Worm (Caenorhabditis elegans) whole organism, L3 larva: Measurements from ENCODE around the gene C42D4.3.

Source experiments
- ZK546.5 ChIP-seq: sonication (generic microtip); optimal IDR thresholded peaks from 2 replicates; lab custom pipeline; 2017; ENCODE audit warnings: missing biosample characterization, missing genetic modification characterization
- aly-2 ChIP-seq: fragments of 150-350 bp; optimal IDR thresholded peaks from 2 replicates; lab custom pipeline; 2014; ENCODE audit warnings: missing biosample characterization, missing genetic modification characterization
- ama-1 ChIP-seq: fragments of 150-350 bp; optimal IDR thresholded peaks from 2 replicates; lab custom pipeline; 2018
- daf-12 ChIP-seq: fragments of 150-350 bp; optimal IDR thresholded peaks from 2 replicates; lab custom pipeline; 2014; ENCODE audit warnings: missing biosample characterization, missing genetic modification reagents, missing genetic modification characterization
- egl-27 ChIP-seq: sonication (generic microtip); optimal IDR thresholded peaks from 4 replicates; lab custom pipeline; 2017; ENCODE audit warnings: missing biosample characterization, missing genetic modification reagents, missing genetic modification characterization
- egl-5 ChIP-seq: fragments of 150-350 bp; optimal IDR thresholded peaks from 2 replicates; lab custom pipeline; 2017; ENCODE audit warnings: missing biosample characterization, missing genetic modification reagents, missing genetic modification characterization, inconsistent platforms
- elt-1 ChIP-seq: fragments of 150-350 bp; optimal IDR thresholded peaks from 2 replicates; lab custom pipeline; 2014; ENCODE audit warnings: missing biosample characterization, missing genetic modification characterization
- elt-2 ChIP-seq: sonication (generic microtip); optimal IDR thresholded peaks from 2 replicates; lab custom pipeline; 2016; ENCODE audit warnings: missing genetic modification reagents, mild to moderate bottlenecking, missing genetic modification characterization, missing compliant biosample characterization
- fkh-10 ChIP-seq: sonication (generic microtip); optimal IDR thresholded peaks from 2 replicates; lab custom pipeline; 2017; ENCODE audit warnings: missing biosample characterization, missing genetic modification reagents, missing genetic modification characterization
- fkh-2 ChIP-seq: fragments of 150-350 bp; optimal IDR thresholded peaks from 2 replicates; lab custom pipeline; 2014; ENCODE audit warnings: missing biosample characterization, missing genetic modification reagents, missing genetic modification characterization
- fos-1 ChIP-seq: fragments of 150-350 bp; optimal IDR thresholded peaks from 2 replicates; lab custom pipeline; 2014; ENCODE audit warnings: missing biosample characterization, missing genetic modification characterization
- hmg-11 ChIP-seq: sonication (generic microtip); optimal IDR thresholded peaks from 2 replicates; lab custom pipeline; 2016; ENCODE audit warnings: missing genetic modification characterization, missing compliant biosample characterization
- lin-15B ChIP-seq: fragments of 150-350 bp; optimal IDR thresholded peaks from 2 replicates; lab custom pipeline; 2014; ENCODE audit warnings: missing biosample characterization, missing genetic modification characterization
- lin-39 ChIP-seq: fragments of 150-350 bp; optimal IDR thresholded peaks from 2 replicates; lab custom pipeline; 2018; ENCODE audit warnings: missing biosample characterization, missing genetic modification reagents, missing genetic modification characterization
- lsy-12 ChIP-seq: sonication (generic microtip); optimal IDR thresholded peaks from 2 replicates; lab custom pipeline; 2016; ENCODE audit warnings: mild to moderate bottlenecking, missing genetic modification characterization, missing compliant biosample characterization
- nhr-12 ChIP-seq: fragments of 150-350 bp; optimal IDR thresholded peaks from 2 replicates; lab custom pipeline; 2014; ENCODE audit warnings: missing biosample characterization, missing genetic modification characterization
- nhr-23 ChIP-seq: fragments of 150-350 bp; optimal IDR thresholded peaks from 2 replicates; lab custom pipeline; 2014; ENCODE audit warnings: missing biosample characterization, missing genetic modification reagents, missing genetic modification characterization
- nhr-237 ChIP-seq: fragments of 150-350 bp; optimal IDR thresholded peaks from 2 replicates; lab custom pipeline; 2014; ENCODE audit warnings: missing biosample characterization, missing genetic modification characterization
- nhr-25 ChIP-seq: sonication (generic microtip); optimal IDR thresholded peaks from 2 replicates; lab custom pipeline; 2017; ENCODE audit warnings: missing biosample characterization, missing genetic modification characterization
- nhr-28 ChIP-seq: fragments of 150-350 bp; optimal IDR thresholded peaks from 2 replicates; lab custom pipeline; 2014; ENCODE audit warnings: missing biosample characterization, missing genetic modification characterization
- nhr-43 ChIP-seq: sonication (generic microtip); optimal IDR thresholded peaks from 2 replicates; lab custom pipeline; 2016; ENCODE audit warnings: mild to moderate bottlenecking, missing genetic modification characterization, missing compliant biosample characterization; ENCODE audit not compliant: poor library complexity, severe bottlenecking
- nhr-76 ChIP-seq: fragments of 150-350 bp; sonication (generic microtip); optimal IDR thresholded peaks from 5 replicates; lab custom pipeline; 2014; ENCODE audit warnings: missing biosample characterization, missing genetic modification characterization
- nhr-77 ChIP-seq: fragments of 150-350 bp; optimal IDR thresholded peaks from 2 replicates; lab custom pipeline; 2014; ENCODE audit warnings: missing biosample characterization, missing genetic modification characterization
- pha-4 ChIP-seq: fragments of 150-350 bp; optimal IDR thresholded peaks from 2 replicates; lab custom pipeline; 2014; ENCODE audit warnings: missing biosample characterization, missing genetic modification reagents, missing genetic modification characterization
- pqm-1 ChIP-seq: fragments of 150-350 bp; optimal IDR thresholded peaks from 2 replicates; lab custom pipeline; 2017; ENCODE audit warnings: missing biosample characterization, missing genetic modification characterization, inconsistent platforms
- sea-2 ChIP-seq: fragments of 150-350 bp; sonication (generic microtip); optimal IDR thresholded peaks from 4 replicates; lab custom pipeline; 2014; ENCODE audit warnings: missing biosample characterization, missing genetic modification reagents, missing genetic modification characterization
- skn-1 ChIP-seq: fragments of 150-350 bp; optimal IDR thresholded peaks from 2 replicates; lab custom pipeline; 2014; ENCODE audit warnings: missing biosample characterization, missing genetic modification characterization
- snpc-4 ChIP-seq: fragments of 150-350 bp; optimal IDR thresholded peaks from 2 replicates; lab custom pipeline; 2014; ENCODE audit warnings: missing biosample characterization, missing genetic modification characterization
- unc-62 ChIP-seq: fragments of 150-350 bp; sonication (generic microtip); optimal IDR thresholded peaks from 4 replicates; lab custom pipeline; 2014; ENCODE audit warnings: missing biosample characterization, missing genetic modification reagents, missing genetic modification characterization
- ztf-11 ChIP-seq: fragments of 150-350 bp; optimal IDR thresholded peaks from 2 replicates; lab custom pipeline; 2014; ENCODE audit warnings: missing biosample characterization, missing genetic modification characterization
- ztf-4 ChIP-seq: fragments of 150-350 bp; optimal IDR thresholded peaks from 2 replicates; lab custom pipeline; 2014; ENCODE audit warnings: missing biosample characterization, missing genetic modification characterization

The C42D4.3 gene

DNA sequence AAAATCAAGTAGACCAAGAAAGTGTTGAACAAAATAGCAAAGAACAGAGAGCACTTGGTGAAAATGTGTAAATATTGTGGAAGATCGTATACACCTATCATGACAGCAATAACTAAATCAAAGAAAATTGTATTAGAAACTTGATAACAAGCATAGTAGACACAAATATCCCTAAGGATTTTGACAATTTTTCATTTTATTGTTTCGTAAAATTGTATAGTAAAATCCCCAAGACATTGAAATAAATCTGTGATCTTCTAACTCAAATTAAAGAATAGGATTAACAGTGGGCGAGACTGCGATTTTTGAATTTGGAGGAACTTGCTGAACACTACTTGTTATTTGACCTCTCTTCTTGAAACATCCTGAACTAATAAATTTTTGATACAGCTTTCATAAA, 7.8 kb upstream of the C42D4.3 start, which contains the start of gene str-220:
Gene str-220, minus strand, starts transcription at position 101 of the 400 bp plus-strand sequence.
- TF ChIP-seq elt-1 (tag; lab: Kevin White, UChicago): no peak

- TF ChIP-seq ztf-4 (tag; lab: Kevin White, UChicago): no peak
Observed at ce11 chrIV:7173489-7173888, 5.5 kb upstream of the C42D4.3 start, which contains the start of gene str-1. str-1 (plus strand) TSS chrIV:7173789.

- no peak for TF ChIP-seq ztf-4 (tag; lab: Kevin White, UChicago)
- no peak for TF ChIP-seq egl-5 (tag; lab: Kevin White, UChicago)
- no peak for TF ChIP-seq skn-1
- TF ChIP-seq lsy-12 (tag; lab: Kevin White, UChicago): no peak
- no peak for TF ChIP-seq lin-15B
- no peak for TF ChIP-seq nhr-28 (tag; lab: Kevin White, UChicago)
Observed at ce11 chrIV:7175346-7175745, 3.7 kb upstream of the C42D4.3 start, which contains the start of gene C42D4.19. C42D4.19 (plus strand) TSS chrIV:7175646.

DNA sequence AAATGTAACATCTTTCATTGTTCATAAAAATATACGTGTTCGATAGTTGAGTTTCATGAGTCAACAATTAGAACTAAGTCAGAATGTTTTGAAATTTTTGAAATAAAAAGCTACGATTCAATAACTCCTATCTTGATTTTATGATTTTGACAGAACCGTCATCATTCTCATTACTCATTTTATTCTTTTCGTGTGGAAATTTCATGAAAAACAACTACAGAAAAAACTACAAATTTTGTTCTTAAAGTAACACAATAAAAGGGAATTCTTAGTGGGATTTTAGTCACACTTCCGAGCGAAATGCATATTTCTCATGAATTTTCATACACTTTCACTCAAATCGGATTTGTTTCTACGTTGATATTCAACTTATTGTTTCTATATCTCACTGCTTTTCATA, 2.2 kb upstream of the C42D4.3 start, which contains the start of gene str-44:
Gene str-44, plus strand, starts transcription at position 301 of the 400 bp plus-strand sequence.
- TF ChIP-seq fkh-2 (tag; lab: Kevin White, UChicago) (no peak), ama-1 (lab: Kevin White, UChicago) (no peak), skn-1 (no peak), daf-12 (no peak), hmg-11 (no peak), pha-4 (tag; lab: Kevin White, UChicago) (no peak), nhr-76 (tag; lab: Kevin White, UChicago) (no peak), aly-2 (tag; lab: Kevin White, UChicago) (no peak), nhr-43 (tag; lab: Kevin White, UChicago) (no peak), lin-39 (tag; lab: Kevin White, UChicago) (no peak), nhr-12 (no peak), sea-2 (GFP tag; lab: Kevin White, UChicago) (no peak)

DNA sequence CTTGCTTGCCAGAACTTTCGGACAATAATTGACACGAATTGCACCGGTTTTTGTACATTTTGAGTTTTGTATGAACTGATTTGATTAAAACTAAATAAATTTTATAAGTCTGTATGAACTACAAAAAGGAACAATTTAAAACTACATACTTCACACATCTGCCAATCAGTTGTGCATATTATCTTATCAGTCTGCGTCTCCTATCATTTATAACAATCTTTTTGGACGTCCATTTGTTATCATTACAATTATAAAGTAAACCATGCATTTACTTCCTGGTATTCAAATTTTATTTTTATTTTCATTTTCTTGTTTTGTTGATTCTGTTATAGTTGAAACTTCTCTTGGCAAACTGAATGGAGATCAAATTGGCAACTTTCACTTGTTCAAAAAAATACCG, 1.3 kb downstream of the C42D4.3 start, which contains the start of gene cest-10:
Gene cest-10, plus strand, starts transcription at position 254 of the 400 bp plus-strand sequence.
- TF ChIP-seq nhr-237 (tag; lab: Kevin White, UChicago): no peak
- peak; percentile 88 for TF ChIP-seq elt-2 (tag; lab: Kevin White, UChicago)
- no peak for TF ChIP-seq ztf-11
- TF ChIP-seq pqm-1 (tag; lab: Kevin White, UChicago): peak; percentile 84
- no peak for TF ChIP-seq ZK546.5 (tag; lab: Kevin White, UChicago)

DNA sequence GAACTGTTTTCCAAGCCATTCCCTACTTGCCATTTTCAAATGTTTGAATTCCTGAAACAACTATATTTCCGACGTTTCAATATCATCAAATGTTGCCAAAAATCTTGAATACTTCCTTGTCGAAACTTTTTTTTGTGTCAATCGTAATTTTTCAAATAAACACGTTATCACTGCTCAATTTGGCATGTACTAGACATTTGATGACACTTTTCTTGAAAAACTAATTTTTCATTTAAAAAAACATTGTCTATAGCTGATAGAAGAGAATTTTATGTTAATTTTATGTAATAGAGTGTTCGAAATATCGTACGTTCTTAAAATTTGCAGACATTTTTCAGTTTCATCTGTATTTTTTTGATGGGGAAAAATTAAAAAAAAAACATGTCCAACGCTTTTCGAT, 3.8 kb downstream of the C42D4.3 start:
- TF ChIP-seq elt-2 (tag; lab: Kevin White, UChicago): peak; percentile 48
- TF ChIP-seq nhr-25 (tag; lab: Kevin White, UChicago): no peak

- TF ChIP-seq lin-39 (tag; lab: Kevin White, UChicago) (no peak), fos-1 (no peak), nhr-25 (tag; lab: Kevin White, UChicago) (no peak), nhr-23 (tag; lab: Kevin White, UChicago) (no peak), fkh-10 (GFP tag; lab: Kevin White, UChicago) (no peak), egl-27 (no peak), unc-62 (GFP tag; lab: Kevin White, UChicago) (no peak), nhr-12 (no peak), ztf-11 (no peak), snpc-4 (tag; lab: Kevin White, UChicago) (no peak), lin-15B (no peak), nhr-77 (tag; lab: Kevin White, UChicago) (no peak), fkh-2 (tag; lab: Kevin White, UChicago) (no peak)
- TF ChIP-seq, all 47 proteins: peak for 0
Observed at ce11 chrIV:7184597-7184996, 5.6 kb downstream of the C42D4.3 start, which contains the start of gene clec-179. clec-179 (minus strand) TSS chrIV:7184697.
